Fruit fly (Drosophila melanogaster) whole organism, embryonic: ENCODE data around the gene CG3632.
A peak's percentile ranks its signal among the peaks of the same experiment; 100 is the strongest.

Experiments used
- Aef1 ChIP-seq: fragments of 200-800 bp; sonication (Bioruptor generic); IDR thresholded peaks from 3 replicates; pipeline ENCODE4 v1.3.6; 2022; ENCODE audit warnings: missing biosample characterization, missing genetic modification characterization
- Bdp1 ChIP-seq: fragments of 200-800 bp; sonication (Bioruptor generic); optimal IDR thresholded peaks from 3 replicates; lab custom pipeline; 2016; ENCODE audit warnings: missing biosample characterization, missing genetic modification characterization
- CG10147 ChIP-seq: fragments of 200-800 bp; sonication (Bioruptor generic); optimal IDR thresholded peaks from 2 replicates; lab custom pipeline; 2019; ENCODE audit warnings: missing biosample characterization, mild to moderate bottlenecking, missing genetic modification characterization, moderate library complexity
- CG10209 ChIP-seq: fragments of 200-800 bp; sonication (Bioruptor generic); optimal IDR thresholded peaks from 3 replicates; lab custom pipeline; 2017; ENCODE audit warnings: missing biosample characterization, mild to moderate bottlenecking, missing genetic modification characterization, missing genetic modification reagents
- CG10366 ChIP-seq: fragments of 200-800 bp; sonication (Bioruptor generic); IDR thresholded peaks from 2 replicates; pipeline ENCODE4 v1.3.6; 2022; ENCODE audit warnings: missing biosample characterization, missing genetic modification characterization
- CG12104 ChIP-seq: fragments of 200-800 bp; sonication (Bioruptor generic); optimal IDR thresholded peaks from 3 replicates; lab custom pipeline; 2016; ENCODE audit warnings: missing biosample characterization, missing genetic modification characterization
- CG13287 ChIP-seq: fragments of 200-800 bp; sonication (Bioruptor generic); IDR thresholded peaks from 2 replicates; pipeline ENCODE4 v1.3.6; 2022; ENCODE audit warnings: missing biosample characterization, missing genetic modification characterization; ENCODE audit not compliant: partially characterized antibody
- CG14441 ChIP-seq: fragments of 200-800 bp; sonication (Bioruptor generic); IDR thresholded peaks from 2 replicates; pipeline ENCODE4 v1.3.6; 2022; ENCODE audit warnings: missing biosample characterization, missing genetic modification characterization
- CG31441 ChIP-seq: fragments of 200-800 bp; sonication (Bioruptor generic); IDR thresholded peaks from 2 replicates; pipeline ENCODE4 v1.3.6; 2022; ENCODE audit warnings: missing biosample characterization, missing genetic modification characterization
- CG4328 ChIP-seq: fragments of 200-800 bp; sonication (Bioruptor generic); optimal IDR thresholded peaks from 3 replicates; lab custom pipeline; 2017; ENCODE audit warnings: missing biosample characterization, missing genetic modification reagents, missing genetic modification characterization
- CG4360 ChIP-seq: fragments of 200-800 bp; sonication (Bioruptor generic); IDR thresholded peaks from 2 replicates; pipeline ENCODE4 v1.3.6; 2022; ENCODE audit warnings: missing biosample characterization, missing genetic modification characterization
- CG4424 ChIP-seq: fragments of 200-800 bp; sonication (Bioruptor generic); optimal IDR thresholded peaks from 3 replicates; lab custom pipeline; 2016; ENCODE audit warnings: missing biosample characterization, missing genetic modification characterization
- CG7963 ChIP-seq: fragments of 200-800 bp; sonication (Bioruptor generic); IDR thresholded peaks from 3 replicates; pipeline ENCODE4 v1.3.6; 2022; ENCODE audit warnings: missing biosample characterization, missing genetic modification characterization; ENCODE audit not compliant: partially characterized antibody
- CG8924 ChIP-seq: fragments of 200-800 bp; optimal IDR thresholded peaks from 3 replicates; lab custom pipeline; 2019; ENCODE audit warnings: missing biosample characterization, mild to moderate bottlenecking, missing genetic modification characterization, moderate library complexity
- CG9932 ChIP-seq: fragments of 200-800 bp; sonication (Bioruptor generic); IDR thresholded peaks from 2 replicates; pipeline ENCODE4 v1.3.6; 2022; ENCODE audit warnings: missing biosample characterization, missing genetic modification characterization
- Deaf1 ChIP-seq: fragments of 200-800 bp; optimal IDR thresholded peaks from 3 replicates; lab custom pipeline; 2019; ENCODE audit warnings: missing biosample characterization, mild to moderate bottlenecking, missing genetic modification characterization, moderate library complexity
- Ets97D ChIP-seq: fragments of 200-800 bp; sonication (Bioruptor generic); optimal IDR thresholded peaks from 3 replicates; lab custom pipeline; 2016; ENCODE audit warnings: missing biosample characterization, missing genetic modification characterization
- HLH3B ChIP-seq: fragments of 200-800 bp; sonication (Bioruptor generic); IDR thresholded peaks from 2 replicates; pipeline ENCODE4 v1.3.6; 2022; ENCODE audit warnings: missing biosample characterization, missing genetic modification characterization
- HmgD ChIP-seq: fragments of 200-800 bp; sonication (Bioruptor generic); optimal IDR thresholded peaks from 3 replicates; lab custom pipeline; 2016; ENCODE audit warnings: missing biosample characterization, missing genetic modification characterization
- Hmr ChIP-seq: fragments of 200-800 bp; sonication (Bioruptor generic); optimal IDR thresholded peaks from 3 replicates; lab custom pipeline; 2017; ENCODE audit warnings: mild to moderate bottlenecking, missing biosample characterization, missing genetic modification reagents, missing genetic modification characterization
- Hsf ChIP-seq: fragments of 200-800 bp; sonication (Bioruptor generic); optimal IDR thresholded peaks from 3 replicates; lab custom pipeline; 2016; ENCODE audit warnings: missing biosample characterization, missing genetic modification characterization
- MESR4 ChIP-seq: fragments of 200-800 bp; sonication (Bioruptor generic); optimal IDR thresholded peaks from 2 replicates; lab custom pipeline; 2018; ENCODE audit warnings: missing biosample characterization, mild to moderate bottlenecking, missing genetic modification characterization, moderate library complexity
- Myb ChIP-seq: fragments of 200-800 bp; sonication (Bioruptor generic); optimal IDR thresholded peaks from 2 replicates; lab custom pipeline; 2016; ENCODE audit warnings: missing biosample characterization, missing genetic modification characterization
- NfI ChIP-seq: fragments of 200-800 bp; sonication (Bioruptor generic); optimal IDR thresholded peaks from 3 replicates; lab custom pipeline; 2018; ENCODE audit warnings: missing biosample characterization, mild to moderate bottlenecking, missing genetic modification characterization, moderate library complexity
- Oli ChIP-seq: fragments of 200-800 bp; sonication (Bioruptor generic); optimal IDR thresholded peaks from 2 replicates; lab custom pipeline; 2018; ENCODE audit warnings: missing biosample characterization, mild to moderate bottlenecking, missing genetic modification characterization, moderate library complexity
- Optix ChIP-seq: fragments of 200-800 bp; sonication (Bioruptor generic); IDR thresholded peaks from 3 replicates; pipeline ENCODE4 v1.3.6; 2022; ENCODE audit warnings: missing biosample characterization, missing genetic modification characterization
- Rfx ChIP-seq: fragments of 200-800 bp; sonication (Bioruptor generic); IDR thresholded peaks from 2 replicates; pipeline ENCODE4 v1.3.6; 2022; ENCODE audit warnings: missing biosample characterization, missing genetic modification characterization
- ap ChIP-seq: fragments of 200-800 bp; sonication (Bioruptor generic); IDR thresholded peaks from 2 replicates; pipeline ENCODE4 v1.3.6; 2022; ENCODE audit warnings: missing biosample characterization, missing genetic modification characterization
- bbx ChIP-seq: fragments of 200-800 bp; sonication (Bioruptor generic); IDR thresholded peaks from 2 replicates; pipeline ENCODE4 v1.3.6; 2022; ENCODE audit warnings: missing biosample characterization, missing genetic modification characterization; ENCODE audit not compliant: partially characterized antibody
- cato ChIP-seq: fragments of 200-800 bp; sonication (Bioruptor generic); optimal IDR thresholded peaks from 2 replicates; lab custom pipeline; 2016; ENCODE audit warnings: missing biosample characterization, missing genetic modification characterization, borderline replicate concordance
- chn ChIP-seq: fragments of 200-800 bp; sonication (Bioruptor generic); optimal IDR thresholded peaks from 2 replicates; lab custom pipeline; 2016; ENCODE audit warnings: missing biosample characterization, missing genetic modification characterization
- grau ChIP-seq: fragments of 200-800 bp; optimal IDR thresholded peaks from 3 replicates; lab custom pipeline; 2019; ENCODE audit warnings: missing biosample characterization, mild to moderate bottlenecking, missing genetic modification characterization, moderate library complexity
- hbn ChIP-seq: fragments of 200-800 bp; sonication (Bioruptor generic); IDR thresholded peaks from 2 replicates; pipeline ENCODE4 v1.3.6; 2022; ENCODE audit warnings: missing biosample characterization, missing genetic modification characterization; ENCODE audit not compliant: partially characterized antibody
- her ChIP-seq: fragments of 200-800 bp; sonication (Bioruptor generic); optimal IDR thresholded peaks from 2 replicates; lab custom pipeline; 2016; ENCODE audit warnings: missing biosample characterization, missing genetic modification characterization
- ind ChIP-seq: fragments of 200-800 bp; sonication (Bioruptor generic); optimal IDR thresholded peaks from 3 replicates; lab custom pipeline; 2016; ENCODE audit warnings: missing biosample characterization, missing genetic modification characterization
- jing ChIP-seq: fragments of 200-800 bp; sonication (Bioruptor generic); optimal IDR thresholded peaks from 2 replicates; lab custom pipeline; 2018; ENCODE audit warnings: missing biosample characterization, mild to moderate bottlenecking, missing genetic modification characterization
- lmd ChIP-seq: fragments of 200-800 bp; sonication (Bioruptor generic); IDR thresholded peaks from 2 replicates; pipeline ENCODE4 v1.3.6; 2022; ENCODE audit warnings: missing biosample characterization, missing genetic modification characterization
- mld ChIP-seq: fragments of 200-800 bp; sonication (Bioruptor generic); IDR thresholded peaks from 3 replicates; pipeline ENCODE4 v1.3.6; 2022; ENCODE audit warnings: missing biosample characterization, missing genetic modification characterization; ENCODE audit not compliant: partially characterized antibody
- nerfin-2 ChIP-seq: fragments of 200-800 bp; sonication (Bioruptor generic); IDR thresholded peaks from 2 replicates; pipeline ENCODE4 v1.3.6; 2022; ENCODE audit warnings: missing biosample characterization, missing genetic modification characterization; ENCODE audit not compliant: partially characterized antibody
- pfk ChIP-seq: fragments of 200-800 bp; sonication (Bioruptor generic); optimal IDR thresholded peaks from 2 replicates; lab custom pipeline; 2018; ENCODE audit warnings: missing biosample characterization, mild to moderate bottlenecking, missing genetic modification characterization, moderate library complexity
- phol ChIP-seq: fragments of 200-800 bp; sonication (Bioruptor generic); optimal IDR thresholded peaks from 3 replicates; lab custom pipeline; 2018; ENCODE audit warnings: missing biosample characterization, mild to moderate bottlenecking, missing genetic modification characterization, moderate library complexity
- prd ChIP-seq, 3 experiments: fragments of >200 bp in 2 of 3; fragments of 200-800 bp in 1 of 3; sonication (Bioruptor generic) in 1 of 3; optimal IDR thresholded peaks in 2 of 3; IDR thresholded peaks in 1 of 3; 2 replicates in 2 of 3; 3 replicates in 1 of 3; pipeline versions ENCODE4 v1.3.6 to Lab custom; 2017 to 2022; ENCODE audit warnings: missing biosample characterization in 1 of 3, missing genetic modification characterization in 1 of 3
- repo ChIP-seq: fragments of 200-800 bp; sonication (Bioruptor generic); optimal IDR thresholded peaks from 2 replicates; lab custom pipeline; 2016; ENCODE audit warnings: missing biosample characterization, missing genetic modification characterization
- sob ChIP-seq: fragments of 200-800 bp; sonication (Bioruptor generic); IDR thresholded peaks from 2 replicates; pipeline ENCODE4 v1.3.6; 2022; ENCODE audit warnings: missing biosample characterization, missing genetic modification characterization
- stwl ChIP-seq: fragments of 200-800 bp; sonication (Bioruptor generic); optimal IDR thresholded peaks from 3 replicates; lab custom pipeline; 2018; ENCODE audit warnings: missing biosample characterization, mild to moderate bottlenecking, missing genetic modification characterization, moderate library complexity
- tgo ChIP-seq: fragments of 200-800 bp; sonication (Bioruptor generic); IDR thresholded peaks from 3 replicates; pipeline ENCODE4 v1.3.6; 2022; ENCODE audit warnings: missing biosample characterization, missing genetic modification characterization
- usp ChIP-seq: fragments of >200 bp; optimal IDR thresholded peaks from 2 replicates; lab custom pipeline; 2017; ENCODE audit warnings: missing biosample characterization, missing genetic modification characterization
- zfh2 ChIP-seq: fragments of 200-800 bp; sonication (Bioruptor generic); optimal IDR thresholded peaks from 2 replicates; lab custom pipeline; 2016; ENCODE audit warnings: missing biosample characterization, missing genetic modification characterization

Gene CG3632

dm6 chrX:16320197-16320921, 23.9 kb downstream of the CG3632 start, which contains the start of gene Cyp1:
TSS of gene Cyp1 (minus strand) at chrX:16320370.
- TF ChIP-seq ind (GFP tag; lab: Kevin White, UChicago) (peak; percentile 11), Hsf (GFP tag; lab: Kevin White, UChicago) (no peak), hbn (peak; percentile 66), mld (peak; percentile 77; the same call in 1 of the 3 replicates), CG4424 (GFP tag; lab: Kevin White, UChicago) (peak; percentile 43), jing (GFP tag; lab: Kevin White, UChicago) (no peak), ap (peak; percentile 32; the same call in 1 of the 2 replicates), HmgD (GFP tag; lab: Kevin White, UChicago) (peak; percentile 4), lmd (peak; percentile 55), CG14441 (GFP tag; lab: Robert Waterston, UW) (peak; percentile 63), repo (GFP tag; lab: Kevin White, UChicago) (peak; percentile 6), Deaf1 (tag; lab: Kevin White, UChicago) (peak; percentile 63), CG4360 (GFP tag; lab: Robert Waterston, UW) (peak; percentile 46; the same call in 1 of the 2 replicates), Hmr (GFP tag; lab: Kevin White, UChicago) (peak; percentile 56), Bdp1 (GFP tag; lab: Kevin White, UChicago) (no peak), phol (tag; lab: Kevin White, UChicago) (peak; percentile 92), CG9932 (GFP tag; lab: Robert Waterston, UW) (peak; percentile 68), CG13287 (peak; percentile 77), NfI (peak; percentile 34), usp (GFP tag; lab: Kevin White, UChicago) (no peak), CG10209 (GFP tag; lab: Kevin White, UChicago) (no peak), MESR4 (GFP tag; lab: Kevin White, UChicago) (peak; percentile 82), zfh2 (peak; percentile 42), cato (GFP tag; lab: Kevin White, UChicago) (no peak), Ets97D (peak; percentile 86), Rfx (peak; percentile 74), sob (GFP tag; lab: Robert Waterston, UW) (peak; percentile 69; the same call in 1 of the 2 replicates), Aef1 (GFP tag; lab: Robert Waterston, UW) (0 out of 3 replicates have a peak, but pooled peaks have one; percentile 27), Optix (peak; percentile 25; the same call in 1 of the 3 replicates), Myb (GFP tag; lab: Kevin White, UChicago) (peak; percentile 44), nerfin-2 (GFP tag; lab: Robert Waterston, UW) (peak; percentile 64; the same call in 1 of the 2 replicates), grau (tag; lab: Kevin White, UChicago) (peak; percentile 27), pfk (GFP tag; lab: Kevin White, UChicago) (peak; percentile 98), tgo (GFP tag; lab: Robert Waterston, UW) (peak; percentile 52; the same call in 2 of the 3 replicates), CG10366 (GFP tag; lab: Robert Waterston, UW) (peak; percentile 37), CG4328 (GFP tag; lab: Kevin White, UChicago) (no peak), prd (optimal IDR thresholded peaks at IDR 0.05; lab: Kevin White, UChicago) (no peak), prd (GFP tag; IDR thresholded peaks at IDR 0.05; lab: Robert Waterston, UW) (peak; percentile 72), CG10147 (GFP tag; lab: Kevin White, UChicago) (no peak), stwl (tag; lab: Kevin White, UChicago) (peak; percentile 41), Oli (no peak), her (GFP tag; lab: Kevin White, UChicago) (peak; percentile 73), chn (GFP tag; lab: Kevin White, UChicago) (no peak), CG12104 (GFP tag; lab: Kevin White, UChicago) (no peak), HLH3B (GFP tag; lab: Robert Waterston, UW) (peak; percentile 19; the same call in 1 of the 2 replicates), CG7963 (GFP tag; lab: Robert Waterston, UW) (peak; percentile 72; the same call in 2 of the 3 replicates), bbx (GFP tag; lab: Robert Waterston, UW) (peak; percentile 90), CG8924 (peak; percentile 10), CG31441 (GFP tag; lab: Robert Waterston, UW) (peak; percentile 99)
